Fruit fly (Drosophila melanogaster) whole organism, embryonic: ENCODE data around the gene Pex16.

Experiments
- BtbVII ChIP-seq: fragments of 200-800 bp; sonication (Bioruptor generic); optimal IDR thresholded peaks from 3 replicates; lab custom pipeline; 2017; ENCODE audit warnings: missing biosample characterization, mild to moderate bottlenecking, missing genetic modification characterization
- CG10543 ChIP-seq: fragments of 200-800 bp; sonication (Bioruptor generic); optimal IDR thresholded peaks from 3 replicates; lab custom pipeline; 2017; ENCODE audit warnings: missing biosample characterization, mild to moderate bottlenecking, missing genetic modification characterization, moderate library complexity
- CG11247 ChIP-seq: fragments of 200-800 bp; sonication (Bioruptor generic); IDR thresholded peaks from 2 replicates; pipeline ENCODE4 v1.3.6; 2022; ENCODE audit warnings: missing biosample characterization, missing genetic modification characterization
- CG13624 ChIP-seq: fragments of 200-800 bp; sonication (Bioruptor generic); optimal IDR thresholded peaks from 2 replicates; lab custom pipeline; 2016; ENCODE audit warnings: missing biosample characterization, missing genetic modification characterization
- CG1647 ChIP-seq: fragments of 200-800 bp; sonication (Bioruptor generic); optimal IDR thresholded peaks from 3 replicates; lab custom pipeline; 2016; ENCODE audit warnings: missing biosample characterization, missing genetic modification characterization
- CG16779 ChIP-seq: fragments of 200-800 bp; sonication (Bioruptor generic); IDR thresholded peaks from 2 replicates; pipeline ENCODE4 v1.3.6; 2022; ENCODE audit warnings: missing biosample characterization, missing genetic modification characterization
- CG1792 ChIP-seq: fragments of 200-800 bp; sonication (Bioruptor generic); optimal IDR thresholded peaks from 2 replicates; lab custom pipeline; 2016; ENCODE audit warnings: missing biosample characterization, missing genetic modification characterization
- CG18619 ChIP-seq: fragments of 200-800 bp; sonication (Bioruptor generic); optimal IDR thresholded peaks from 3 replicates; lab custom pipeline; 2017; ENCODE audit warnings: missing biosample characterization, mild to moderate bottlenecking, missing genetic modification characterization
- CG2116 ChIP-seq: fragments of 200-800 bp; sonication (Bioruptor generic); optimal IDR thresholded peaks from 3 replicates; lab custom pipeline; 2018; ENCODE audit warnings: missing biosample characterization, mild to moderate bottlenecking, missing genetic modification characterization
- CG2712 ChIP-seq: fragments of 200-800 bp; optimal IDR thresholded peaks from 3 replicates; lab custom pipeline; 2019; ENCODE audit warnings: missing biosample characterization, mild to moderate bottlenecking, missing genetic modification characterization, moderate library complexity
- CG30403 ChIP-seq: fragments of 200-800 bp; sonication (Bioruptor generic); optimal IDR thresholded peaks from 3 replicates; lab custom pipeline; 2016; ENCODE audit warnings: missing biosample characterization, missing genetic modification characterization
- CG4360 ChIP-seq: fragments of 200-800 bp; sonication (Bioruptor generic); IDR thresholded peaks from 2 replicates; pipeline ENCODE4 v1.3.6; 2022; ENCODE audit warnings: missing biosample characterization, missing genetic modification characterization
- CG4404 ChIP-seq: fragments of 200-800 bp; sonication (Bioruptor generic); IDR thresholded peaks from 2 replicates; pipeline ENCODE4 v1.3.6; 2022; ENCODE audit warnings: missing biosample characterization, missing genetic modification characterization
- CG6683 ChIP-seq: fragments of 200-800 bp; sonication (Bioruptor generic); optimal IDR thresholded peaks from 2 replicates; lab custom pipeline; 2017; ENCODE audit warnings: missing biosample characterization, mild to moderate bottlenecking, missing genetic modification characterization, missing genetic modification reagents
- CG6765 ChIP-seq: fragments of 200-800 bp; sonication (Bioruptor generic); optimal IDR thresholded peaks from 3 replicates; lab custom pipeline; 2017; ENCODE audit warnings: missing biosample characterization, mild to moderate bottlenecking, missing genetic modification characterization
- CG6791 ChIP-seq: fragments of 200-800 bp; sonication (Bioruptor generic); IDR thresholded peaks from 3 replicates; pipeline ENCODE4 v1.3.6; 2022; ENCODE audit warnings: missing biosample characterization, missing genetic modification characterization; ENCODE audit not compliant: partially characterized antibody
- CG7556 ChIP-seq: fragments of 200-800 bp; sonication (Bioruptor generic); optimal IDR thresholded peaks from 2 replicates; lab custom pipeline; 2017; ENCODE audit warnings: missing biosample characterization, mild to moderate bottlenecking, missing genetic modification characterization
- CG7839 ChIP-seq: fragments of 200-800 bp; sonication (Bioruptor generic); optimal IDR thresholded peaks from 3 replicates; lab custom pipeline; 2018; ENCODE audit warnings: missing biosample characterization, mild to moderate bottlenecking, missing genetic modification characterization, moderate library complexity
- CG9727 ChIP-seq: fragments of 200-800 bp; sonication (Bioruptor generic); optimal IDR thresholded peaks from 3 replicates; lab custom pipeline; 2017; ENCODE audit warnings: missing biosample characterization, mild to moderate bottlenecking, missing genetic modification characterization
- CHES-1-like ChIP-seq: fragments of 200-800 bp; sonication (Bioruptor generic); optimal IDR thresholded peaks from 2 replicates; lab custom pipeline; 2016; ENCODE audit warnings: missing biosample characterization, missing genetic modification characterization
- D19A ChIP-seq: fragments of 200-800 bp; optimal IDR thresholded peaks from 3 replicates; lab custom pipeline; 2019; ENCODE audit warnings: missing biosample characterization, mild to moderate bottlenecking, missing genetic modification characterization, moderate library complexity
- Dad ChIP-seq: fragments of 200-800 bp; sonication (Bioruptor generic); optimal IDR thresholded peaks from 3 replicates; lab custom pipeline; 2016; ENCODE audit warnings: missing biosample characterization, missing genetic modification characterization
- Dbx ChIP-seq: fragments of 200-800 bp; sonication (Bioruptor generic); IDR thresholded peaks from 3 replicates; pipeline ENCODE4 v1.3.6; 2022; ENCODE audit warnings: missing biosample characterization, missing genetic modification characterization
- Ets65A ChIP-seq: fragments of 200-800 bp; sonication (Bioruptor generic); peaks from one replicate; lab custom pipeline; 2016; ENCODE audit warnings: missing biosample characterization, missing genetic modification characterization
- Fer3 ChIP-seq: fragments of 200-800 bp; sonication (Bioruptor generic); optimal IDR thresholded peaks from 2 replicates; lab custom pipeline; 2018; ENCODE audit warnings: missing biosample characterization, mild to moderate bottlenecking, missing genetic modification characterization, moderate library complexity
- GATAe ChIP-seq: fragments of 200-800 bp; sonication (Bioruptor generic); conservative IDR thresholded peaks from 2 replicates; pipeline ENCODE4 v1.3.6; 2022; ENCODE audit warnings: missing biosample characterization, missing genetic modification characterization
- Hey ChIP-seq: fragments of 200-800 bp; sonication (Bioruptor generic); optimal IDR thresholded peaks from 3 replicates; lab custom pipeline; 2018; ENCODE audit warnings: missing biosample characterization, mild to moderate bottlenecking, missing genetic modification characterization
- Hr51 ChIP-seq, 2 experiments: fragments of 200-800 bp; sonication (Bioruptor generic); optimal IDR thresholded peaks; 2 replicates in 1 of 2; 3 replicates in 1 of 2; lab custom pipeline; 2016 to 2018; ENCODE audit warnings: missing biosample characterization in 2 of 2, missing genetic modification characterization in 2 of 2, mild to moderate bottlenecking in 1 of 2, moderate library complexity in 1 of 2
- Jarid2 ChIP-seq: fragments of 200-800 bp; sonication (Bioruptor generic); optimal IDR thresholded peaks from 3 replicates; lab custom pipeline; 2017; ENCODE audit warnings: mild to moderate bottlenecking, missing biosample characterization, missing genetic modification reagents, missing genetic modification characterization
- Nf-YA ChIP-seq: fragments of 200-800 bp; sonication (Bioruptor generic); IDR thresholded peaks from 2 replicates; pipeline ENCODE4 v1.3.6; 2022; ENCODE audit warnings: missing biosample characterization, missing genetic modification characterization
- Usf ChIP-seq: fragments of 200-800 bp; sonication (Bioruptor generic); optimal IDR thresholded peaks from 2 replicates; lab custom pipeline; 2017; ENCODE audit warnings: missing genotype, missing biosample characterization, missing genetic modification characterization
- Xrp1 ChIP-seq: fragments of 200-800 bp; sonication (Bioruptor generic); IDR thresholded peaks from 2 replicates; pipeline ENCODE4 v1.3.6; 2022; ENCODE audit warnings: missing biosample characterization, missing genetic modification characterization
- ara ChIP-seq: fragments of 200-800 bp; sonication (Bioruptor generic); IDR thresholded peaks from 2 replicates; pipeline ENCODE4 v1.3.6; 2022; ENCODE audit warnings: missing biosample characterization, missing genetic modification characterization
- cwo ChIP-seq: fragments of 200-800 bp; sonication (Bioruptor generic); optimal IDR thresholded peaks from 3 replicates; lab custom pipeline; 2017; ENCODE audit warnings: missing biosample characterization, missing genetic modification characterization, mild to moderate bottlenecking, moderate library complexity, missing genetic modification reagents
- dmrt11E ChIP-seq: fragments of 200-800 bp; sonication (Bioruptor generic); optimal IDR thresholded peaks from 3 replicates; lab custom pipeline; 2018; ENCODE audit warnings: missing biosample characterization, mild to moderate bottlenecking, missing genetic modification characterization, moderate library complexity
- dysf ChIP-seq: fragments of 200-800 bp; sonication (Bioruptor generic); IDR thresholded peaks from 3 replicates; pipeline ENCODE4 v1.3.6; 2022; ENCODE audit warnings: missing biosample characterization, missing genetic modification characterization
- ems ChIP-seq: fragments of 200-800 bp; sonication (Bioruptor generic); optimal IDR thresholded peaks from 3 replicates; lab custom pipeline; 2016; ENCODE audit warnings: missing biosample characterization, missing genetic modification characterization
- gfzf ChIP-seq: fragments of 200-800 bp; sonication (Bioruptor generic); optimal IDR thresholded peaks from 2 replicates; lab custom pipeline; 2016; ENCODE audit warnings: missing biosample characterization, mild to moderate bottlenecking, missing genetic modification characterization, moderate library complexity
- gro ChIP-seq: fragments of 200-800 bp; sonication (Bioruptor generic); optimal IDR thresholded peaks from 2 replicates; lab custom pipeline; 2016; ENCODE audit warnings: missing biosample characterization, missing genetic modification characterization
- gt ChIP-seq: fragments of 200-800 bp; sonication (Bioruptor generic); IDR thresholded peaks from 2 replicates; pipeline ENCODE4 v1.3.6; 2022; ENCODE audit warnings: missing biosample characterization, missing genetic modification characterization
- kah ChIP-seq: fragments of 200-800 bp; sonication (Bioruptor generic); optimal IDR thresholded peaks from 2 replicates; lab custom pipeline; 2018; ENCODE audit warnings: missing biosample characterization, mild to moderate bottlenecking, missing genetic modification characterization
- lola ChIP-seq, 3 experiments: fragments of >200 bp in 2 of 3; fragments of 200-800 bp in 1 of 3; sonication (Bioruptor generic) in 1 of 3; optimal IDR thresholded peaks; 2 replicates each; lab custom pipeline; 2017 to 2019; ENCODE audit warnings: missing biosample characterization in 3 of 3, missing genetic modification characterization in 3 of 3, mild to moderate bottlenecking in 1 of 3, moderate library complexity in 1 of 3
- nom ChIP-seq: fragments of 200-800 bp; sonication (Bioruptor generic); optimal IDR thresholded peaks from 2 replicates; lab custom pipeline; 2017; ENCODE audit warnings: missing biosample characterization, missing genetic modification characterization, mild to moderate bottlenecking, moderate library complexity, missing genetic modification reagents
- onecut ChIP-seq: fragments of 200-800 bp; sonication (Bioruptor generic); IDR thresholded peaks from 2 replicates; pipeline ENCODE4 v1.3.6; 2022; ENCODE audit warnings: missing biosample characterization, missing genetic modification characterization
- peb ChIP-seq: fragments of 200-800 bp; sonication (Bioruptor generic); IDR thresholded peaks from 2 replicates; pipeline ENCODE4 v1.3.6; 2022; ENCODE audit warnings: missing biosample characterization, missing genetic modification characterization
- phol ChIP-seq: fragments of 200-800 bp; sonication (Bioruptor generic); optimal IDR thresholded peaks from 3 replicates; lab custom pipeline; 2018; ENCODE audit warnings: missing biosample characterization, mild to moderate bottlenecking, missing genetic modification characterization, moderate library complexity
- pum ChIP-seq: fragments of 200-800 bp; sonication (Bioruptor generic); optimal IDR thresholded peaks from 2 replicates; lab custom pipeline; 2016; ENCODE audit warnings: missing biosample characterization, missing genetic modification characterization
- so ChIP-seq: fragments of 200-800 bp; sonication (Bioruptor generic); IDR thresholded peaks from 3 replicates; pipeline ENCODE4 v1.3.6; 2022; ENCODE audit warnings: missing biosample characterization, missing genetic modification characterization
- tup ChIP-seq: fragments of 200-800 bp; sonication (Bioruptor generic); optimal IDR thresholded peaks from 2 replicates; lab custom pipeline; 2016; ENCODE audit warnings: missing biosample characterization, mild to moderate bottlenecking, missing genetic modification characterization, moderate library complexity

Pex16 gene

DNA sequence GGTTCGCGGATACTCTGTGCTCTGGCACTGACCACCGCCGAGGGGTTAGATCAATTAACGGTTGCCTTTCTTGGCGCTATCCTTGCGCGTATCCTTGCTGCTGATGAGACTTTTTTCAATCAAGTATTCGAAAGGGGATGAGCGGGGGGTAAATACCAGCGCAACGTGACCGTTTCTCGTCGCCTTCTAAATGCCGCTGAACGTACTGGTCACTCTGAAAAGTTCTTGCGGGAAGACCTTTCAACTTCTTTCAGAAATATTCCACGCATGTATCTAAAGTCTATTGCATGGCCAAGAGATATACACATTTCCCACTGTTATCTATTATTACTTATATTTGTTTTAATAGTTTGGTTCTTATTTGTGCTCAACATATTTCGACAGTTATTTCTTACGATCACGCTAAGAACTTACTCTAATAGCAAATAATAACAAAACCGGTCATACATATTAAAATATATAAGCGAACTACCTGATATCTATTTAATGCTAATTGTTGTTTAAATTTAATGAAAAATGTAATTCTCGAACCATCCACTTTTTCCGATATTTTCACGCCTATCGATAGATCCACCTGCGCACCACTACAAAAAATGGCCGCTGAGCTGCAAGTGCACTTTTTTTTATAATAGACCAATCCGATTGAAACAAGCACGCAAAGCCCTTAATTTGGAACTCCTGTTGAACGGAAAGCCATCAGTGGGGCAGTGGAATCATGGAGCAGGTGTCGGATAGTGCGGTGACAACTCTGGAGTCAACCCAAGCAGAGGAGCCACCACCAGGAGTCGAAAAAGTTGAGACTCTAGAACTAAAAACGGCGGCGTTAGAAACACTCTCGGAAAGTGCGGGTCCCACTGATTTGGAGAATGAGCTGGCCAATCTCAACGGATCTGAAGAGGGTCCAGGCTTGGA, 31.3 kb upstream of the Pex16 start, which contains the start of the genes CG3634 and HIPP1 (continued):
- TF ChIP-seq BtbVII (GFP tag; lab: Kevin White, UChicago), result no peak
- TF ChIP-seq gt (GFP tag; lab: Robert Waterston, UW), result no peak
- TF ChIP-seq CG2116 (GFP tag; lab: Kevin White, UChicago), result peak; percentile 71
- no peak for TF ChIP-seq dmrt11E
- no peak for TF ChIP-seq Nf-YA
- TF ChIP-seq CG9727 (GFP tag; lab: Kevin White, UChicago), result peak; percentile 17
- no peak for TF ChIP-seq D19A (tag; lab: Kevin White, UChicago)
- TF ChIP-seq CG6683 (GFP tag; lab: Kevin White, UChicago), result no peak
- TF ChIP-seq dysf (GFP tag; lab: Robert Waterston, UW), result no peak
- no peak for TF ChIP-seq CG1792 (GFP tag; lab: Kevin White, UChicago)
- no peak for TF ChIP-seq ems (GFP tag; lab: Kevin White, UChicago)
- TF ChIP-seq gfzf (GFP tag; lab: Kevin White, UChicago), result peak; percentile 83
- TF ChIP-seq Hr51 (GFP tag; optimal IDR thresholded peaks at IDR 0.05; lab: Kevin White, UChicago), result no peak
- no peak for TF ChIP-seq CG13624
- TF ChIP-seq ara (GFP tag; lab: Robert Waterston, UW), result no peak
- no peak for TF ChIP-seq CG6765 (GFP tag; lab: Kevin White, UChicago)
- no peak for TF ChIP-seq gro
- no peak for TF ChIP-seq CG4404
- peak; percentile 97 for TF ChIP-seq phol (tag; lab: Kevin White, UChicago)
- TF ChIP-seq Ets65A, result peak; percentile 85
- TF ChIP-seq CG11247 (GFP tag; lab: Robert Waterston, UW), result no peak
- no peak for TF ChIP-seq pum
- TF ChIP-seq CG2712 (tag; lab: Kevin White, UChicago), result peak; percentile 50
- TF ChIP-seq Hey (tag; lab: Kevin White, UChicago), result no peak
- no peak for TF ChIP-seq Usf (GFP tag; lab: Kevin White, UChicago)
- TF ChIP-seq Fer3, result no peak
- no peak for TF ChIP-seq cwo (GFP tag; lab: Kevin White, UChicago)
- TF ChIP-seq Xrp1, result peak; percentile 22; the same call in 1 of the 2 replicates
- TF ChIP-seq so (GFP tag; lab: Robert Waterston, UW), result no peak
- peak in 1 of 3 experiments; percentile 28 for TF ChIP-seq lola (GFP tag; optimal IDR thresholded peaks at IDR 0.05; lab: Kevin White, UChicago)
- TF ChIP-seq CG7556 (GFP tag; lab: Kevin White, UChicago), result no peak
- peak; percentile 34 for TF ChIP-seq CG30403
- TF ChIP-seq Jarid2 (GFP tag; lab: Kevin White, UChicago), result no peak
- no peak for TF ChIP-seq GATAe (GFP tag; lab: Robert Waterston, UW)
- TF ChIP-seq CG16779 (GFP tag; lab: Robert Waterston, UW), result no peak
- no peak for TF ChIP-seq CG18619 (GFP tag; lab: Kevin White, UChicago)
- TF ChIP-seq onecut, result no peak
- TF ChIP-seq peb (GFP tag; lab: Robert Waterston, UW), result no peak
- TF ChIP-seq nom (GFP tag; lab: Kevin White, UChicago), result no peak
- TF ChIP-seq CG7839 (tag; lab: Kevin White, UChicago), result no peak
- no peak for TF ChIP-seq kah (GFP tag; lab: Kevin White, UChicago)
- no peak for TF ChIP-seq CG6791 (GFP tag; lab: Robert Waterston, UW)
- TF ChIP-seq CG4360, result no peak
- no peak for TF ChIP-seq CG1647
- no peak for TF ChIP-seq CG10543 (GFP tag; lab: Kevin White, UChicago)
- no peak for TF ChIP-seq Dbx
- no peak for TF ChIP-seq Dad (GFP tag; lab: Kevin White, UChicago)
- TF ChIP-seq tup (GFP tag; lab: Kevin White, UChicago), result no peak
- no peak for TF ChIP-seq CHES-1-like (GFP tag; lab: Kevin White, UChicago)
